Worm (Caenorhabditis elegans) whole organism, midembryonic: ENCODE data around the gene piki-1.

Source experiments
- T22C8.4 ChIP-seq: fragments of 200-800 bp; sonication (Bioruptor generic); IDR thresholded peaks from 2 replicates; pipeline ENCODE4 v1.3.6; 2022; ENCODE audit warnings: missing genetic modification characterization, missing compliant biosample characterization
- cog-1 ChIP-seq: sonication (generic microtip); optimal IDR thresholded peaks from 2 replicates; lab custom pipeline; 2016; ENCODE audit warnings: missing genetic modification characterization, missing compliant biosample characterization
- flt-1 ChIP-seq: fragments of 200-800 bp; sonication (Bioruptor generic); IDR thresholded peaks from 2 replicates; pipeline ENCODE4 v1.3.6; 2022; ENCODE audit warnings: missing genetic modification characterization, missing compliant biosample characterization
- klf-2 ChIP-seq: fragments of 200-800 bp; sonication (Bioruptor generic); conservative IDR thresholded peaks from 2 replicates; pipeline ENCODE4 v1.3.6; 2022; ENCODE audit warnings: missing genetic modification reagents, missing genetic modification characterization, missing compliant biosample characterization
- med-1 ChIP-seq: sonication (generic microtip); optimal IDR thresholded peaks from 2 replicates; lab custom pipeline; 2017; ENCODE audit warnings: missing genetic modification characterization, mild to moderate bottlenecking, missing compliant biosample characterization, antibody characterized with exemption, missing genetic modification reagents; ENCODE audit not compliant: insufficient read depth
- ref-1 ChIP-seq: fragments of 200-800 bp; sonication (Bioruptor generic); conservative IDR thresholded peaks from 2 replicates; pipeline ENCODE4 v1.3.6; 2022; ENCODE audit warnings: missing genetic modification reagents, missing genetic modification characterization, missing compliant biosample characterization
- tab-1 ChIP-seq: fragments of 200-800 bp; sonication (Bioruptor generic); IDR thresholded peaks from 2 replicates; pipeline ENCODE4 v1.3.6; 2022; ENCODE audit warnings: missing genetic modification characterization, missing compliant biosample characterization
- ztf-29 ChIP-seq: fragments of 200-800 bp; sonication (Bioruptor generic); IDR thresholded peaks from 2 replicates; pipeline ENCODE4 v1.3.6; 2022; ENCODE audit warnings: missing genetic modification reagents, missing genetic modification characterization, missing compliant biosample characterization

DNA sequence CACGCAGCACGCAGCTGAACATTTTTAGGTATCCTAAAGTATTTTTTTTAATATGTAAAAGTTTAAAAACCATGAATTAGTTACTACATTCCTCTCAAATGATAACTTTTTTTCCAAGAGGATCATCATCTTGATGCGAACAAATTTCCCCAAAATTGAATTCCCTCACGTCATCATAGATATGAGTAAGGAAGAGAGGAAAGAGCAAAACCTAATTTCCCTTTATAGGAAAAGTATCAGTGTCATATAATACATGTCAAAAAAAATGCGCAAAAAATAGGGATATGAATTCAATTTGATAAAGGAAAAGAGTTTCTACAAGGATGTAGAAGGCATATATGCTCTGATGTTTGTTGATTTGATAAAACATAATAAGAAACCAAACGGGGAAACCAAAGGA is 46.1 kb downstream of the piki-1 start:
- TF ChIP-seq klf-2: no peak
- TF ChIP-seq ref-1 (GFP tag; lab: Robert Waterston, UW): no peak
- TF ChIP-seq med-1 (GFP tag; lab: Kevin White, UChicago): no peak
- no peak for TF ChIP-seq flt-1
- no peak for TF ChIP-seq T22C8.4 (GFP tag; lab: Robert Waterston, UW)
- no peak for TF ChIP-seq tab-1 (GFP tag; lab: Robert Waterston, UW)
- no peak for TF ChIP-seq ztf-29 (GFP tag; lab: Robert Waterston, UW)
- no peak for TF ChIP-seq cog-1
